Fruit fly (Drosophila melanogaster): ENCODE measurements around the gene CG8028.
A peak's percentile ranks its signal among the peaks of the same experiment; 100 is the strongest.

The CG8028 gene

dm6 chrX:19281271-19281670 lies 1.1 kb upstream of the CG8028 start (continued):
- TF ChIP-seq topi (GFP tag; optimal IDR thresholded peaks at IDR 0.05) (peak; percentile 22), Met (GFP tag; optimal IDR thresholded peaks at IDR 0.05) (no peak), CG6163 (GFP tag; IDR thresholded peaks at IDR 0.05) (peak; percentile 58), OdsH (GFP tag; optimal IDR thresholded peaks at IDR 0.05) (no peak), pdm3 (GFP tag; optimal IDR thresholded peaks at IDR 0.05) (no peak), Sox14 (GFP tag; optimal IDR thresholded peaks at IDR 0.05) (peak; percentile 16), Hr38 (GFP tag; optimal IDR thresholded peaks at IDR 0.05) (no peak)

dm6 chrX:19280685-19281084 lies 536 bp upstream of the CG8028 start:
- TF ChIP-seq Ets21C (GFP tag; optimal IDR thresholded peaks at IDR 0.05) = no peak
- TF ChIP-seq Sox14 (GFP tag; optimal IDR thresholded peaks at IDR 0.05) = no peak
- no peak for TF ChIP-seq CG11294 (GFP tag; IDR thresholded peaks at IDR 0.05)
- TF ChIP-seq net (GFP tag; optimal IDR thresholded peaks at IDR 0.05) = no peak

DNA sequence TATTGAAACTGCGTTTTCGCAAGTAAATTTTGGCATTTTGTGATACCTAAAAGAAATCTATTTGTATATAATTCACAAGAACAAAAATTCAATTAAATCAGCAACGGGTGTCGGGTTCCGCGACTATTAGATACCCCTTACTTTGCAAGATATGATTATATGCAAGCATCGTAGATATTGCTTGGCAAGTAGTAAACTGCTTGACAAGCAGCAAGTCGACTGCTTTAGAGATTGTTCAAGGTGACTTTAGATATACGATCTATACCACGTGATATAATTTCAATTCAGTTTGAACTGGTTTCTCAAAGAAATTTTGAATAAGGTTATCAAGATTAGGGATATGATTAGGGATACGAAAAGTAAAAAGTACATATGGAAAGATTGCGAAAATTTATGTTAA lies 1.8 kb downstream of the CG8028 start:
- no peak for TF ChIP-seq cyc (GFP tag; optimal IDR thresholded peaks at IDR 0.05)
- no peak for TF ChIP-seq net (GFP tag; optimal IDR thresholded peaks at IDR 0.05)
- TF ChIP-seq fd59A (GFP tag; optimal IDR thresholded peaks at IDR 0.05) = no peak

DNA sequence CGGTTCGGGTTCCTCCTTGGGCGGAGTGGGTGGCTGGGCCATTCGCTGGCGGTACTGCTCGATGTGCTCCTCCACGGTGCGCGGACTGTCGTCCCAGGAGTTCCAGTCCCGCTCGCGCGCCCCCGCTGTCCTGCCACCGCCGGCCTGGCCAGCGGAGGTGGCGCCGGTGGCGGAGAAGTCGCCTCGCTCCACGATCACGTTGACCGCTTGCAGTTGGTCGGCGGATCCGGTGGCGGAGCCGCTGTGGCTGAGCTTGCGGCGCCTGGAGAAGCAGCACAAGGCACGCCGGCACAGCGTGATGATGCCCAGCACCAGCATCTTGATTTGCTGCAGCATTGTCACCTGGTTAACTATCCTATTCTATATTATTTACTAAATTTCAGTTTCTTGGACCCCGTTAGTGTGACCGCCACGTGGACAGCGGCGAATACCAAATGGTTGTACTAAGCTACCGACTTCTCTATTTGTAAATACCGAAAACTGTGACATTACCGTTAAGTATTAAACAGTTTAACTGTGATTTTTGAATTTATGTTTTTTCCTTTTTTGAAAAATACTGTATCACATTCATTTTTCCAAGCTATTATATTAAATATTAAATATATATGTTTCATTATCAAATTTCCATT lies 3.5 kb downstream of the CG8028 start, which contains the start of the genes CG32537 and CG32536:
TSS of gene CG32537 (minus strand) at position 51 of the 629 bp plus-strand sequence.
TSS of gene CG32536 (minus strand) at position 410 of the 629 bp plus-strand sequence.
- TF ChIP-seq spab (GFP tag; optimal IDR thresholded peaks at IDR 0.05) (no peak), Eip78C (GFP tag) (peak; percentile 34)

DNA sequence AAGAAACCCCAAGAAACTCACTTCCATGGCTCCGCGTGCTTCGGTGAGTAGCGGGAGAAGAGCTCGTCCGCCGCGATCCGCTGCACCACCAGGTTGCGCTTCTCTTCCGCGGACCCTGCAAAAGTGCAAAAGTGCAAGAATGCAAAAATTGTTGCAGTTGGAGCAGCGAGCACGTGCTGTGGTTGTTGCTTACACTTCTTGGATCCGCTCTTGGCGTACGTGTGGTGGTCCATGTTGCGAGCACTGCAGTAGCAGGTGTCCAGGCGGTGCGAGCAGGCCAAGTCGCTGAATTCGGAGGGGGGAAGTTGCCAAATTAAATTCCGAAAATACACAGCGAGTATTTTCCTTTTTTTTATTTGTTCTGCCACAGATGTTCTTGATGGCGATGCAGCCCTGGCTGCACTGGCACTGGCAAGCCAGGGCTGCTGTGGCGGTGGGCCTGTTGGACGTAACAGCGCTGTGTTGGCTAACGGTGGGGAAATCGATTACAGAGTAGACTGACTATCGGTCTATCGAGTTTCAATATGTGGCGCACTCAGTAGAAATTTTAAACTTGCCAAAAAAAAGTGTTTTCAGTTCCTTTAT lies 11.6 kb downstream of the CG8028 start, which contains the start of gene CG8010:
TSS of gene CG8010 (minus strand) at position 413 of the 585 bp plus-strand sequence.
- no peak for TF ChIP-seq OdsH (GFP tag; optimal IDR thresholded peaks at IDR 0.05)
- TF ChIP-seq dsx (GFP tag; optimal IDR thresholded peaks at IDR 0.05; ENCODE audit: poor library complexity, severe bottlenecking) = no peak
- TF ChIP-seq CG11762 (GFP tag; optimal IDR thresholded peaks at IDR 0.05; ENCODE audit: insufficient read depth) = no peak
- TF ChIP-seq fd59A (GFP tag; optimal IDR thresholded peaks at IDR 0.05) = no peak
- peak; percentile 76 for TF ChIP-seq fkh (GFP tag; optimal IDR thresholded peaks at IDR 0.05)
- TF ChIP-seq achi (GFP tag; optimal IDR thresholded peaks at IDR 0.05) = no peak
- no peak for TF ChIP-seq salr (GFP tag; optimal IDR thresholded peaks at IDR 0.05)
- TF ChIP-seq CG6163 (GFP tag; IDR thresholded peaks at IDR 0.05) = peak; percentile 32; the same call in 1 of the 3 replicates
- TF ChIP-seq ss (GFP tag; optimal IDR thresholded peaks at IDR 0.05) = no peak
- TF ChIP-seq CG8632 (GFP tag; optimal IDR thresholded peaks at IDR 0.05) = no peak
- no peak for TF ChIP-seq Smox (GFP tag; optimal IDR thresholded peaks at IDR 0.05)
- no peak for TF ChIP-seq CG10631 (GFP tag; optimal IDR thresholded peaks at IDR 0.05)
- no peak for TF ChIP-seq Met (GFP tag; optimal IDR thresholded peaks at IDR 0.05)
- no peak for TF ChIP-seq acj6 (GFP tag; optimal IDR thresholded peaks at IDR 0.05)
- TF ChIP-seq Eip78C (GFP tag) = peak; percentile 41
- no peak for TF ChIP-seq CG8319 (GFP tag; optimal IDR thresholded peaks at IDR 0.05)
- no peak for TF ChIP-seq CG32006 (GFP tag; optimal IDR thresholded peaks at IDR 0.05)
- no peak for TF ChIP-seq Hr38 (GFP tag; optimal IDR thresholded peaks at IDR 0.05)
- TF ChIP-seq fd85E (GFP tag; optimal IDR thresholded peaks at IDR 0.05) = no peak
- peak; percentile 35 for TF ChIP-seq esn (GFP tag; optimal IDR thresholded peaks at IDR 0.05)
- no peak for TF ChIP-seq Sox15 (GFP tag; optimal IDR thresholded peaks at IDR 0.05)
- no peak for TF ChIP-seq Hr39 (GFP tag; optimal IDR thresholded peaks at IDR 0.05)
- TF ChIP-seq Blimp-1 (GFP tag; optimal IDR thresholded peaks at IDR 0.05) = no peak
- TF ChIP-seq cyc (GFP tag; optimal IDR thresholded peaks at IDR 0.05) = peak; percentile 42
- TF ChIP-seq vri (GFP tag; optimal IDR thresholded peaks at IDR 0.05) = no peak
- no peak for TF ChIP-seq Ets21C (GFP tag; optimal IDR thresholded peaks at IDR 0.05)
- no peak for TF ChIP-seq CG6808 (GFP tag; optimal IDR thresholded peaks at IDR 0.05)
- TF ChIP-seq Sox14 (GFP tag; optimal IDR thresholded peaks at IDR 0.05) = peak; percentile 42
- TF ChIP-seq CG10669 (GFP tag; optimal IDR thresholded peaks at IDR 0.05) = no peak
- no peak for TF ChIP-seq dac (GFP tag; optimal IDR thresholded peaks at IDR 0.05)
- no peak for TF ChIP-seq Eip75B (GFP tag; optimal IDR thresholded peaks at IDR 0.05)
- no peak for TF ChIP-seq CG11902 (GFP tag; optimal IDR thresholded peaks at IDR 0.05)
- TF ChIP-seq CG6792 (GFP tag; optimal IDR thresholded peaks at IDR 0.05) = no peak
- TF ChIP-seq CG34406 (GFP tag; optimal IDR thresholded peaks at IDR 0.05) = no peak
- TF ChIP-seq pdm3 (GFP tag; optimal IDR thresholded peaks at IDR 0.05) = no peak
- no peak for TF ChIP-seq CG8119 (GFP tag; IDR thresholded peaks at IDR 0.05)

All from whole organism, prepupa.